Fruit fly (Drosophila melanogaster) whole organism, embryonic: ENCODE data around the gene CG8097.

ENCODE experiments used
- B-H1 ChIP-seq: fragments of 200-800 bp; sonication (Bioruptor generic); IDR thresholded peaks from 3 replicates; pipeline ENCODE4 v1.3.6; 2022; ENCODE audit warnings: missing biosample characterization, missing genetic modification characterization
- CG10366 ChIP-seq: fragments of 200-800 bp; sonication (Bioruptor generic); IDR thresholded peaks from 2 replicates; pipeline ENCODE4 v1.3.6; 2022; ENCODE audit warnings: missing biosample characterization, missing genetic modification characterization
- CG11085 ChIP-seq: fragments of 200-800 bp; sonication (Bioruptor generic); IDR thresholded peaks from 2 replicates; pipeline ENCODE4 v1.3.6; 2022; ENCODE audit warnings: missing biosample characterization, missing genetic modification characterization
- CG11560 ChIP-seq: fragments of 200-800 bp; sonication (Bioruptor generic); IDR thresholded peaks from 3 replicates; pipeline ENCODE4 v1.3.6; 2022; ENCODE audit warnings: missing biosample characterization, missing genetic modification characterization
- CG14050 ChIP-seq: fragments of 200-800 bp; sonication (Bioruptor generic); IDR thresholded peaks from 3 replicates; pipeline ENCODE4 v1.3.6; 2022; ENCODE audit warnings: missing biosample characterization, missing genetic modification characterization
- CG14710 ChIP-seq: fragments of 200-800 bp; sonication (Bioruptor generic); optimal IDR thresholded peaks from 3 replicates; lab custom pipeline; 2019; ENCODE audit warnings: missing biosample characterization, mild to moderate bottlenecking, missing genetic modification characterization, moderate library complexity
- CG15269 ChIP-seq: fragments of 200-800 bp; sonication (Bioruptor generic); optimal IDR thresholded peaks from 2 replicates; lab custom pipeline; 2018; ENCODE audit warnings: missing biosample characterization, mild to moderate bottlenecking, missing genetic modification characterization, moderate library complexity
- CG17829 ChIP-seq: fragments of 200-800 bp; optimal IDR thresholded peaks from 2 replicates; lab custom pipeline; 2019; ENCODE audit warnings: missing biosample characterization, mild to moderate bottlenecking, missing genetic modification characterization, moderate library complexity
- CG17912 ChIP-seq: fragments of 200-800 bp; sonication (Bioruptor generic); optimal IDR thresholded peaks from 2 replicates; lab custom pipeline; 2018; ENCODE audit warnings: missing biosample characterization, mild to moderate bottlenecking, missing genetic modification characterization
- CG1792 ChIP-seq: fragments of 200-800 bp; sonication (Bioruptor generic); optimal IDR thresholded peaks from 2 replicates; lab custom pipeline; 2016; ENCODE audit warnings: missing biosample characterization, missing genetic modification characterization
- CG18262 ChIP-seq: fragments of 200-800 bp; optimal IDR thresholded peaks from 3 replicates; lab custom pipeline; 2019; ENCODE audit warnings: missing biosample characterization, mild to moderate bottlenecking, missing genetic modification characterization, moderate library complexity
- CG18599 ChIP-seq: fragments of 200-800 bp; sonication (Bioruptor generic); optimal IDR thresholded peaks from 3 replicates; lab custom pipeline; 2017; ENCODE audit warnings: missing biosample characterization, missing genetic modification characterization, mild to moderate bottlenecking, moderate library complexity, missing genetic modification reagents
- CG2129 ChIP-seq: fragments of 200-800 bp; sonication (Bioruptor generic); IDR thresholded peaks from 2 replicates; pipeline ENCODE4 v1.3.6; 2022; ENCODE audit warnings: missing biosample characterization, missing genetic modification characterization; ENCODE audit not compliant: partially characterized antibody
- CG2678 ChIP-seq: fragments of 200-800 bp; sonication (Bioruptor generic); optimal IDR thresholded peaks from 3 replicates; lab custom pipeline; 2019; ENCODE audit warnings: missing biosample characterization, mild to moderate bottlenecking, missing genetic modification characterization, moderate library complexity
- CG3065 ChIP-seq: fragments of 200-800 bp; sonication (Bioruptor generic); optimal IDR thresholded peaks from 2 replicates; lab custom pipeline; 2016; ENCODE audit warnings: missing biosample characterization, missing genetic modification characterization
- CG31388 ChIP-seq: fragments of 200-800 bp; sonication (Bioruptor generic); optimal IDR thresholded peaks from 2 replicates; lab custom pipeline; 2016; ENCODE audit warnings: missing biosample characterization, missing genetic modification characterization
- CG5245 ChIP-seq: fragments of 200-800 bp; sonication (Bioruptor generic); optimal IDR thresholded peaks from 3 replicates; lab custom pipeline; 2016; ENCODE audit warnings: missing biosample characterization, missing genetic modification characterization
- CG6272 ChIP-seq: fragments of 200-800 bp; sonication (Bioruptor generic); IDR thresholded peaks from 2 replicates; pipeline ENCODE4 v1.3.6; 2022; ENCODE audit warnings: missing biosample characterization, missing genetic modification characterization
- CG7786 ChIP-seq: fragments of 200-800 bp; sonication (Bioruptor generic); optimal IDR thresholded peaks from 2 replicates; lab custom pipeline; 2016; ENCODE audit warnings: missing biosample characterization, missing genetic modification characterization
- CG7987 ChIP-seq: fragments of 200-800 bp; sonication (Bioruptor generic); optimal IDR thresholded peaks from 2 replicates; lab custom pipeline; 2018; ENCODE audit warnings: missing biosample characterization, mild to moderate bottlenecking, missing genetic modification characterization, moderate library complexity
- CG8359 ChIP-seq: fragments of 200-800 bp; sonication (Bioruptor generic); optimal IDR thresholded peaks from 2 replicates; lab custom pipeline; 2017; ENCODE audit warnings: missing biosample characterization, mild to moderate bottlenecking, missing genetic modification characterization, borderline replicate concordance
- CG9797 ChIP-seq: fragments of 200-800 bp; sonication (Bioruptor generic); optimal IDR thresholded peaks from 3 replicates; lab custom pipeline; 2018; ENCODE audit warnings: missing biosample characterization, mild to moderate bottlenecking, missing genetic modification characterization
- CG9876 ChIP-seq: fragments of 200-800 bp; sonication (Bioruptor generic); optimal IDR thresholded peaks from 2 replicates; lab custom pipeline; 2016; ENCODE audit warnings: missing biosample characterization, missing genetic modification characterization
- CTCF ChIP-seq: fragments of 200-800 bp; sonication (Bioruptor generic); optimal IDR thresholded peaks from 2 replicates; lab custom pipeline; 2017; ENCODE audit warnings: missing biosample characterization, mild to moderate bottlenecking, missing genetic modification characterization, moderate library complexity
- Deaf1 ChIP-seq: fragments of 200-800 bp; optimal IDR thresholded peaks from 3 replicates; lab custom pipeline; 2019; ENCODE audit warnings: missing biosample characterization, mild to moderate bottlenecking, missing genetic modification characterization, moderate library complexity
- Dref ChIP-seq: fragments of 200-800 bp; sonication (Bioruptor generic); IDR thresholded peaks from 2 replicates; pipeline ENCODE4 v1.3.6; 2022; ENCODE audit warnings: missing biosample characterization, missing genetic modification characterization
- Jarid2 ChIP-seq: fragments of 200-800 bp; sonication (Bioruptor generic); optimal IDR thresholded peaks from 3 replicates; lab custom pipeline; 2017; ENCODE audit warnings: mild to moderate bottlenecking, missing biosample characterization, missing genetic modification reagents, missing genetic modification characterization
- Lhr ChIP-seq: fragments of 200-800 bp; sonication (Bioruptor generic); optimal IDR thresholded peaks from 3 replicates; lab custom pipeline; 2017; ENCODE audit warnings: mild to moderate bottlenecking, missing biosample characterization, missing genetic modification reagents, missing genetic modification characterization
- Med ChIP-seq: fragments of 200-800 bp; sonication (Bioruptor generic); peaks from one replicate; lab custom pipeline; 2016; ENCODE audit warnings: missing biosample characterization, missing genetic modification characterization, mild to moderate bottlenecking, inconsistent platforms, moderate library complexity
- Nf-YB ChIP-seq: fragments of 200-800 bp; sonication (Bioruptor generic); optimal IDR thresholded peaks from 3 replicates; lab custom pipeline; 2019; ENCODE audit warnings: missing biosample characterization, mild to moderate bottlenecking, missing genetic modification characterization, moderate library complexity
- aop ChIP-seq: fragments of 200-800 bp; sonication (Bioruptor generic); IDR thresholded peaks from 2 replicates; pipeline ENCODE4 v1.3.6; 2022; ENCODE audit warnings: missing biosample characterization, missing genetic modification characterization
- ara ChIP-seq: fragments of 200-800 bp; sonication (Bioruptor generic); IDR thresholded peaks from 2 replicates; pipeline ENCODE4 v1.3.6; 2022; ENCODE audit warnings: missing biosample characterization, missing genetic modification characterization
- ase ChIP-seq: fragments of 200-800 bp; sonication (Bioruptor generic); IDR thresholded peaks from 3 replicates; pipeline ENCODE4 v1.3.6; 2022; ENCODE audit warnings: missing biosample characterization, missing genetic modification characterization
- bab2 ChIP-seq: fragments of 200-800 bp; sonication (Bioruptor generic); optimal IDR thresholded peaks from 2 replicates; lab custom pipeline; 2016; ENCODE audit warnings: missing biosample characterization, missing genetic modification characterization
- crp ChIP-seq, 2 experiments: fragments of 200-800 bp; sonication (Bioruptor generic); optimal IDR thresholded peaks; 2 replicates in 1 of 2; 3 replicates in 1 of 2; lab custom pipeline; 2017; ENCODE audit warnings: missing biosample characterization in 2 of 2, missing genetic modification characterization in 2 of 2, mild to moderate bottlenecking in 1 of 2, moderate library complexity in 1 of 2
- cwo ChIP-seq: fragments of 200-800 bp; sonication (Bioruptor generic); optimal IDR thresholded peaks from 3 replicates; lab custom pipeline; 2017; ENCODE audit warnings: missing biosample characterization, missing genetic modification characterization, mild to moderate bottlenecking, moderate library complexity, missing genetic modification reagents
- dmrt99B ChIP-seq: fragments of 200-800 bp; sonication (Bioruptor generic); optimal IDR thresholded peaks from 2 replicates; lab custom pipeline; 2018; ENCODE audit warnings: missing biosample characterization, mild to moderate bottlenecking, missing genetic modification characterization, moderate library complexity
- exex ChIP-seq: fragments of 200-800 bp; sonication (Bioruptor generic); optimal IDR thresholded peaks from 4 replicates; lab custom pipeline; 2018; ENCODE audit warnings: missing biosample characterization, mild to moderate bottlenecking, missing genetic modification characterization, moderate library complexity
- gcm2 ChIP-seq: fragments of 200-800 bp; sonication (Bioruptor generic); optimal IDR thresholded peaks from 2 replicates; lab custom pipeline; 2016; ENCODE audit warnings: missing biosample characterization, missing genetic modification characterization
- hb ChIP-seq: fragments of 200-800 bp; sonication (Bioruptor generic); IDR thresholded peaks from 3 replicates; pipeline ENCODE4 v1.3.6; 2022; ENCODE audit warnings: missing biosample characterization, missing genetic modification characterization; ENCODE audit not compliant: partially characterized antibody
- kni ChIP-seq: fragments of 200-800 bp; sonication (Bioruptor generic); optimal IDR thresholded peaks from 3 replicates; lab custom pipeline; 2017; ENCODE audit warnings: mild to moderate bottlenecking, missing biosample characterization, missing genetic modification reagents, missing genetic modification characterization
- knrl ChIP-seq: fragments of 200-800 bp; sonication (Bioruptor generic); IDR thresholded peaks from 3 replicates; pipeline ENCODE4 v1.3.6; 2022; ENCODE audit warnings: missing biosample characterization, missing genetic modification characterization; ENCODE audit not compliant: partially characterized antibody
- lilli ChIP-seq: fragments of 200-800 bp; sonication (Bioruptor generic); optimal IDR thresholded peaks from 3 replicates; lab custom pipeline; 2016; ENCODE audit warnings: missing biosample characterization, missing genetic modification characterization
- sug ChIP-seq: fragments of 200-800 bp; optimal IDR thresholded peaks from 2 replicates; lab custom pipeline; 2019; ENCODE audit warnings: missing biosample characterization, mild to moderate bottlenecking, missing genetic modification characterization, moderate library complexity
- tin ChIP-seq: fragments of 200-800 bp; sonication (Bioruptor generic); optimal IDR thresholded peaks from 3 replicates; lab custom pipeline; 2016; ENCODE audit warnings: missing biosample characterization, missing genetic modification characterization
- tna ChIP-seq: fragments of 200-800 bp; sonication (Bioruptor generic); IDR thresholded peaks from 2 replicates; pipeline ENCODE4 v1.3.6; 2022; ENCODE audit warnings: missing biosample characterization, missing genetic modification characterization; ENCODE audit not compliant: partially characterized antibody
- unpg ChIP-seq: fragments of 200-800 bp; sonication (Bioruptor generic); optimal IDR thresholded peaks from 3 replicates; lab custom pipeline; 2018; ENCODE audit warnings: missing biosample characterization, mild to moderate bottlenecking, missing genetic modification characterization, moderate library complexity

CG8097 gene

dm6 chrX:15615426-15615825 is 32.5 kb downstream of the CG8097 start (continued):
- peak; percentile 23; the same call in 1 of the 3 replicates for TF ChIP-seq CG11560 (tag; lab: Robert Waterston, UW)
- TF ChIP-seq CG1792 (GFP tag; lab: Kevin White, UChicago): no peak
- no peak for TF ChIP-seq CTCF
- no peak for TF ChIP-seq tna
- TF ChIP-seq gcm2: peak; percentile 20
- TF ChIP-seq Nf-YB (GFP tag; lab: Kevin White, UChicago): peak; percentile 26
- TF ChIP-seq CG2678 (tag; lab: Kevin White, UChicago): peak; percentile 71
- TF ChIP-seq B-H1 (GFP tag; lab: Robert Waterston, UW): no peak
- TF ChIP-seq CG9876 (GFP tag; lab: Kevin White, UChicago): no peak
- peak; percentile 42 for TF ChIP-seq CG14710 (tag; lab: Kevin White, UChicago)
- TF ChIP-seq kni: no peak
- TF ChIP-seq CG5245 (GFP tag; lab: Kevin White, UChicago): peak; percentile 7
- TF ChIP-seq ara (GFP tag; lab: Robert Waterston, UW): peak; percentile 67
- no peak for TF ChIP-seq CG17912
- no peak for TF ChIP-seq CG2129 (GFP tag; lab: Robert Waterston, UW)
- TF ChIP-seq lilli (GFP tag; lab: Kevin White, UChicago): peak; percentile 30
- TF ChIP-seq CG17829 (tag; lab: Kevin White, UChicago): peak; percentile 74
- TF ChIP-seq CG6272 (GFP tag; lab: Robert Waterston, UW): no peak
- peak; percentile 39 for TF ChIP-seq CG18599 (GFP tag; lab: Kevin White, UChicago)
- TF ChIP-seq crp (GFP tag; optimal IDR thresholded peaks at IDR 0.05; lab: Kevin White, UChicago): no peak
- no peak for TF ChIP-seq CG7987 (GFP tag; lab: Kevin White, UChicago)
- no peak for TF ChIP-seq hb (GFP tag; lab: Robert Waterston, UW)
- TF ChIP-seq Dref: no peak
- TF ChIP-seq ase (GFP tag; lab: Robert Waterston, UW): peak; percentile 32; the same call in 1 of the 3 replicates
- TF ChIP-seq CG3065 (GFP tag; lab: Kevin White, UChicago): no peak
- TF ChIP-seq CG31388 (GFP tag; lab: Kevin White, UChicago): no peak
- TF ChIP-seq, all 482 proteins: peak for 214

dm6 chrX:15616018-15616417 is 33.1 kb downstream of the CG8097 start:
- no peak for TF ChIP-seq bab2 (GFP tag; lab: Kevin White, UChicago)
- TF ChIP-seq Jarid2 (GFP tag; lab: Kevin White, UChicago): no peak
- TF ChIP-seq CG7786 (GFP tag; lab: Kevin White, UChicago): no peak
- TF ChIP-seq CG8359 (GFP tag; lab: Kevin White, UChicago): peak; percentile 98

dm6 chrX:15616532-15616931 is 33.6 kb downstream of the CG8097 start:
- TF ChIP-seq CG14050 (GFP tag; lab: Robert Waterston, UW) (peak; percentile 51; the same call in 1 of the 3 replicates), exex (tag; lab: Kevin White, UChicago) (peak; percentile 30), aop (GFP tag; lab: Robert Waterston, UW) (no peak), CG2678 (tag; lab: Kevin White, UChicago) (peak; percentile 15), sug (tag; lab: Kevin White, UChicago) (peak; percentile 35), CG18262 (tag; lab: Kevin White, UChicago) (no peak), CG9797 (GFP tag; lab: Kevin White, UChicago) (no peak), Lhr (no peak), CG10366 (GFP tag; lab: Robert Waterston, UW) (no peak), knrl (GFP tag; lab: Robert Waterston, UW) (no peak), tin (GFP tag; lab: Kevin White, UChicago) (no peak), cwo (GFP tag; lab: Kevin White, UChicago) (peak; percentile 62), CG11085 (no peak), Med (GFP tag; lab: Kevin White, UChicago) (peak; percentile 75), unpg (GFP tag; lab: Kevin White, UChicago) (no peak), Deaf1 (tag; lab: Kevin White, UChicago) (peak; percentile 4), dmrt99B (no peak), CG15269 (tag; lab: Kevin White, UChicago) (peak; percentile 1)
